Worm (Caenorhabditis elegans): ENCODE data around the gene K12B6.4.

Gene K12B6.4

DNA sequence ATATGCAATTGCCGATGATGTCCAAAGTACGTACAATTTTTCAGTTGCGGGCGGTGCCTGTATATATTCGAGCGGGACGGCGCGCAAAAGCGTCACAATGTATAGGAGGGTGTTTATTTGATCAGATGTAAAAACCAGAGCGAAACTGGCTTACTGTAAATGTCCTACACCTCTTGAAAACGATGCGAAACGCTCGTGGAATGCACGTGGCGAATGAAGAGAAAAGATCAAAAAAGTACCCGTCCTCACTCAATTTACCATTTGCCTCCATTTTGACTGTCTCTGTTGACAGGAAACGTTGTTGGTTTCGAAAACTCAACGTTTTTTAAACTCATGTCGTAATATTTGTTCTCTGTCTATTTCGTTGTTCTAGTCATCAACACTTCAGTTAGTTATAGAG is 40.3 kb downstream of the K12B6.4 start (continued):
- no peak for TF ChIP-seq duxl-1 (tag; optimal IDR thresholded peaks at IDR 0.05; ENCODE audit: poor library complexity)
- no peak for TF ChIP-seq set-16 (GFP tag; IDR thresholded peaks at IDR 0.05)
- TF ChIP-seq lin-29 (GFP tag; IDR thresholded peaks at IDR 0.05): peak; percentile 52; the same call in 1 of the 2 replicates
- TF ChIP-seq Y105C5A.15 (GFP tag; IDR thresholded peaks at IDR 0.05): no peak
- TF ChIP-seq spr-3 (GFP tag; optimal IDR thresholded peaks at IDR 0.05): no peak
- peak in 1 of 2 experiments; percentile 78 for TF ChIP-seq mdl-1 (tag; optimal IDR thresholded peaks at IDR 0.05)
- peak in 1 of 2 experiments; percentile 52 for TF ChIP-seq lsy-2 (tag; optimal IDR thresholded peaks at IDR 0.05)
- TF ChIP-seq lin-39 (tag; optimal IDR thresholded peaks at IDR 0.05): no peak
- no peak for TF ChIP-seq zfp-3 (GFP tag; conservative IDR thresholded peaks at IDR 0.05)
- TF ChIP-seq F26F4.8 (GFP tag; conservative IDR thresholded peaks at IDR 0.05): no peak
- no peak for TF ChIP-seq Y5F2A.4 (GFP tag; optimal IDR thresholded peaks at IDR 0.05)
- no peak for TF ChIP-seq madf-9 (GFP tag; conservative IDR thresholded peaks at IDR 0.05)
- no peak for TF ChIP-seq saeg-2 (GFP tag; IDR thresholded peaks at IDR 0.05)
- no peak for TF ChIP-seq nhr-10 (tag; optimal IDR thresholded peaks at IDR 0.05)
- TF ChIP-seq php-3 (GFP tag; IDR thresholded peaks at IDR 0.05): no peak
- TF ChIP-seq mdt-29 (GFP tag; IDR thresholded peaks at IDR 0.05): no peak
- no peak for TF ChIP-seq unc-39 (tag; optimal IDR thresholded peaks at IDR 0.05)
- TF ChIP-seq zfp-2 (tag; optimal IDR thresholded peaks at IDR 0.05): no peak
- no peak for TF ChIP-seq dmd-8 (GFP tag; IDR thresholded peaks at IDR 0.05)
- TF ChIP-seq rbr-2 (tag; optimal IDR thresholded peaks at IDR 0.05): no peak
- peak in 1 of 2 experiments; percentile 59 for TF ChIP-seq unc-62 (GFP tag; optimal IDR thresholded peaks at IDR 0.05 in 1 of 2)
- no peak for TF ChIP-seq unc-62 (tag; optimal IDR thresholded peaks at IDR 0.05)
- no peak for TF ChIP-seq nhr-41 (GFP tag; IDR thresholded peaks at IDR 0.05)
- TF ChIP-seq ceh-28 (tag; optimal IDR thresholded peaks at IDR 0.05): no peak
- no peak for TF ChIP-seq egl-27 (tag; optimal IDR thresholded peaks at IDR 0.05)
- TF ChIP-seq nhr-25 (tag; optimal IDR thresholded peaks at IDR 0.05; ENCODE audit: borderline replicate concordance, insufficient read depth): no peak
- no peak for TF ChIP-seq snpc-4 (tag; optimal IDR thresholded peaks at IDR 0.05)
- TF ChIP-seq ceh-32 (tag; optimal IDR thresholded peaks at IDR 0.05; ENCODE audit: poor library complexity): no peak
- no peak for TF ChIP-seq attf-4 (tag; optimal IDR thresholded peaks at IDR 0.05)
- TF ChIP-seq ZK337.2 (GFP tag; IDR thresholded peaks at IDR 0.05): no peak
- TF ChIP-seq nhr-77 (tag; optimal IDR thresholded peaks at IDR 0.05): peak; percentile 73
- TF ChIP-seq nhr-6 (tag; optimal IDR thresholded peaks at IDR 0.05): no peak
- no peak for TF ChIP-seq lin-13 (GFP tag; optimal IDR thresholded peaks at IDR 0.05)
- TF ChIP-seq ceh-20 (GFP tag; IDR thresholded peaks at IDR 0.05): no peak
- TF ChIP-seq snpc-1.2 (GFP tag; IDR thresholded peaks at IDR 0.05): no peak
- 0 out of 2 replicates have a peak, but pooled peaks have one; percentile 11 for TF ChIP-seq lin-38 (GFP tag; IDR thresholded peaks at IDR 0.05)
- no peak for TF ChIP-seq lin-1 (GFP tag; IDR thresholded peaks at IDR 0.05)
- peak; percentile 46 for TF ChIP-seq nhr-28 (tag; optimal IDR thresholded peaks at IDR 0.05)
- peak; percentile 63; the same call in 1 of the 2 replicates for TF ChIP-seq pha-4 (GFP tag; IDR thresholded peaks at IDR 0.05)
- TF ChIP-seq pha-4 (tag; optimal IDR thresholded peaks at IDR 0.05): peak; percentile 78
- TF ChIP-seq jun-1 (tag; optimal IDR thresholded peaks at IDR 0.05): no peak
- peak; percentile 97 for TF ChIP-seq dmd-6 (GFP tag; IDR thresholded peaks at IDR 0.05)
- no peak for TF ChIP-seq ama-1 (optimal IDR thresholded peaks at IDR 0.05)
- TF ChIP-seq ztf-11 (tag; optimal IDR thresholded peaks at IDR 0.05): no peak
- TF ChIP-seq aly-2 (tag; optimal IDR thresholded peaks at IDR 0.05): no peak
- no peak for TF ChIP-seq sdz-12 (GFP tag; optimal IDR thresholded peaks at IDR 0.05)
- TF ChIP-seq lir-3 (tag; optimal IDR thresholded peaks at IDR 0.05): no peak
- TF ChIP-seq mxl-2 (GFP tag; conservative IDR thresholded peaks at IDR 0.05): peak; percentile 95
- no peak for TF ChIP-seq aha-1 (tag)
- no peak for TF ChIP-seq nhr-76 (tag; optimal IDR thresholded peaks at IDR 0.05)
- TF ChIP-seq hif-1 (tag; optimal IDR thresholded peaks at IDR 0.05): peak in 1 of 2 experiments; percentile 50
- no peak for TF ChIP-seq daf-8 (GFP tag; IDR thresholded peaks at IDR 0.05)
- TF ChIP-seq pqm-1 (tag; optimal IDR thresholded peaks at IDR 0.05): no peak
